Worm (Caenorhabditis elegans) whole organism, L1 larva: ENCODE results near the gene clec-251.

Source experiments
- alr-1 ChIP-seq: fragments of 200-800 bp; sonication (Bioruptor generic); optimal IDR thresholded peaks from 2 replicates; lab custom pipeline; 2018; ENCODE audit warnings: borderline replicate concordance, mild to moderate bottlenecking, missing genetic modification characterization, missing compliant biosample characterization
- ces-1 ChIP-seq: fragments of 150-350 bp; optimal IDR thresholded peaks from 2 replicates; lab custom pipeline; 2014; ENCODE audit warnings: missing biosample characterization, missing genetic modification reagents, missing genetic modification characterization
- fkh-4 ChIP-seq: sonication (generic microtip); optimal IDR thresholded peaks from 2 replicates; lab custom pipeline; 2016; ENCODE audit warnings: missing compliant biosample characterization, missing genetic modification characterization, borderline replicate concordance
- jun-1 ChIP-seq: fragments of 150-350 bp; optimal IDR thresholded peaks from 2 replicates; lab custom pipeline; 2014; ENCODE audit warnings: missing biosample characterization, missing genetic modification reagents, missing genetic modification characterization
- lir-3 ChIP-seq: sonication (generic microtip); optimal IDR thresholded peaks from 2 replicates; lab custom pipeline; 2016; ENCODE audit warnings: mild to moderate bottlenecking, missing genetic modification characterization, moderate library complexity, missing compliant biosample characterization; ENCODE audit not compliant: poor library complexity
- lsy-2 ChIP-seq, 2 experiments: fragments of 150-350 bp; optimal IDR thresholded peaks; 2 replicates each; lab custom pipeline; 2014; ENCODE audit warnings: missing biosample characterization in 2 of 2, missing genetic modification characterization in 2 of 2
- mab-9 ChIP-seq: fragments of 200-800 bp; sonication (Bioruptor generic); IDR thresholded peaks from 2 replicates; pipeline ENCODE4 v1.3.6; 2022; ENCODE audit warnings: missing genetic modification reagents, missing genetic modification characterization, missing compliant biosample characterization
- mdl-1 ChIP-seq, 2 experiments: fragments of 150-350 bp; optimal IDR thresholded peaks; 2 replicates each; lab custom pipeline; 2014 to 2017; ENCODE audit warnings: missing biosample characterization in 2 of 2, missing genetic modification characterization in 2 of 2, inconsistent platforms in 1 of 2
- nhr-77 ChIP-seq: fragments of 150-350 bp; optimal IDR thresholded peaks from 2 replicates; lab custom pipeline; 2014; ENCODE audit warnings: missing biosample characterization, missing genetic modification characterization
- skn-1 ChIP-seq: fragments of 150-350 bp; optimal IDR thresholded peaks from 2 replicates; lab custom pipeline; 2014; ENCODE audit warnings: missing biosample characterization, missing genetic modification characterization
- snpc-4 ChIP-seq: fragments of 150-350 bp; optimal IDR thresholded peaks from 2 replicates; lab custom pipeline; 2014; ENCODE audit warnings: missing biosample characterization, missing genetic modification characterization
- unc-130 ChIP-seq: fragments of 150-350 bp; optimal IDR thresholded peaks from 2 replicates; lab custom pipeline; 2017; ENCODE audit warnings: missing biosample characterization, missing genetic modification characterization, inconsistent platforms

DNA sequence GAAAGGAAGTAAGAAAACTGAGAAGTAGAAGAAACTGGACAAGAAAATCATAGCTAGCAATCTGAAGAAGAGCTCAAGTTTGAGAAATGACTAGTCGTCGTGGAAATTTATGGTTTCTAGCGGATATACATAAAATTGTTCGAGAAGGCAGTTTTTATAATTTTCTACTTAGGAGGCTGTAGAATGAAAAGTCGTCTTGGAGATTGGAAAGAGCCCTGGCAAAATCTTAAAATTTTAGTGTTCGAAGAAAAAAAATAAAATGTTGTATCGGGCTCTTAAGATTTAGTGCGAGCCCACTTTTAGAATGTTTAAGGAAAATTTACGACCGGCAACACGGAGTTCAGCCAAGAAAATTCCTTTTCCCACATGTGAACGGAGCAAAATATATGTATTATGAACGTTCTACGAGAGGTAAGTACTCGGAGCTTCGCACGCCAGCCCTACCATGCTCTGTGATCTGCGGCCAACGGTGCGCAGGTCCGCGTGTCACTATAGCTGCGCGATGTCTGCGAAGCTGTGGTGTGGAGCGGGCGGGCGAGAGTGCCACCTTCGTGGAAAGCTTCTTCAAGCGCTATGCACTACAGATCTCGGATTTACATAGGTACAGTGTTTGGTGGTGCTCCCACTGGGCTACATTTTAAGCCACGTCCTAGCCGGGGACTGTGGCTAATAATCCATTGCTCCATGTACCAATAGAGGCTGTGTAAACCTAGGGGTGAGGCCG is at the start of gene clec-251:
- TF ChIP-seq skn-1 (tag; lab: Kevin White, UChicago): no peak
- TF ChIP-seq alr-1: no peak
- TF ChIP-seq jun-1 (tag; lab: Kevin White, UChicago): no peak
- no peak for TF ChIP-seq lir-3 (tag; lab: Kevin White, UChicago)
- TF ChIP-seq mab-9 (GFP tag; lab: Robert Waterston, UW): no peak
- TF ChIP-seq nhr-77 (tag; lab: Kevin White, UChicago): no peak
- no peak for TF ChIP-seq fkh-4 (tag; lab: Kevin White, UChicago)
- TF ChIP-seq snpc-4 (tag; lab: Kevin White, UChicago): no peak
- no peak for TF ChIP-seq ces-1
- TF ChIP-seq unc-130 (tag; lab: Kevin White, UChicago): no peak
- TF ChIP-seq lsy-2 (tag; optimal IDR thresholded peaks at IDR 0.05; lab: Kevin White, UChicago): no peak
- TF ChIP-seq mdl-1 (tag; optimal IDR thresholded peaks at IDR 0.05; lab: Kevin White, UChicago): no peak
